Fruit fly (Drosophila melanogaster): ENCODE results near the gene CG42780.

The CG42780 gene

dm6 chrX:7285995-7286985 lies 45.7 kb downstream of the CG42780 start, which contains the start of gene CG2059 (continued):
- TF ChIP-seq CG1792 (GFP tag; optimal IDR thresholded peaks at IDR 0.05) (peak; percentile 15), CG34224 (GFP tag; IDR thresholded peaks at IDR 0.05; ENCODE audit: partially characterized antibody) (no peak), Taf1 (GFP tag; IDR thresholded peaks at IDR 0.05) (no peak), vnd (GFP tag; IDR thresholded peaks at IDR 0.05; ENCODE audit: partially characterized antibody) (no peak), toy (GFP tag; IDR thresholded peaks at IDR 0.05) (no peak), ash1 (GFP tag; optimal IDR thresholded peaks at IDR 0.05) (peak; percentile 23), CG9817 (tag; optimal IDR thresholded peaks at IDR 0.05) (peak; percentile 49), CG9932 (GFP tag; IDR thresholded peaks at IDR 0.05) (peak; percentile 74), CG13287 (GFP tag; IDR thresholded peaks at IDR 0.05; ENCODE audit: partially characterized antibody) (peak; percentile 52), NC2β (GFP tag; optimal IDR thresholded peaks at IDR 0.05) (peak; percentile 63), Fer3 (tag; optimal IDR thresholded peaks at IDR 0.05) (peak; percentile 18), CG10366 (GFP tag; IDR thresholded peaks at IDR 0.05) (peak; percentile 47), YL-1 (GFP tag; optimal IDR thresholded peaks at IDR 0.05) (peak; percentile 56), CG17359 (tag; optimal IDR thresholded peaks at IDR 0.05) (no peak), CG10654 (GFP tag; optimal IDR thresholded peaks at IDR 0.05) (peak; percentile 38), CG17802 (tag; optimal IDR thresholded peaks at IDR 0.05) (peak; percentile 60), salm (tag; optimal IDR thresholded peaks at IDR 0.05) (no peak), Doc2 (GFP tag; IDR thresholded peaks at IDR 0.05) (no peak), p53 (GFP tag; optimal IDR thresholded peaks at IDR 0.05) (peak; percentile 63), tna (GFP tag; IDR thresholded peaks at IDR 0.05; ENCODE audit: partially characterized antibody) (peak; percentile 11; the same call in 1 of the 2 replicates), CG3995 (GFP tag; optimal IDR thresholded peaks at IDR 0.05) (peak; percentile 16), CG18764 (GFP tag; optimal IDR thresholded peaks at IDR 0.05) (peak; percentile 12), Atf6 (GFP tag; IDR thresholded peaks at IDR 0.05) (0 out of 2 replicates have a peak, but pooled peaks have one; percentile 9), grn (GFP tag; optimal IDR thresholded peaks at IDR 0.05) (peak; percentile 1), onecut (GFP tag; IDR thresholded peaks at IDR 0.05) (0 out of 2 replicates have a peak, but pooled peaks have one; percentile 19), CG32532 (GFP tag; IDR thresholded peaks at IDR 0.05) (peak; percentile 52; the same call in 1 of the 2 replicates), Abd-B (GFP tag; optimal IDR thresholded peaks at IDR 0.05) (peak; percentile 27), abd-A (tag; optimal IDR thresholded peaks at IDR 0.05) (peak; percentile 54), CG14965 (GFP tag; optimal IDR thresholded peaks at IDR 0.05; ENCODE audit: borderline replicate concordance) (no peak), sim (GFP tag; IDR thresholded peaks at IDR 0.05) (no peak), Rx (GFP tag; IDR thresholded peaks at IDR 0.05) (peak; percentile 45; the same call in 1 of the 2 replicates), CG12071 (GFP tag; optimal IDR thresholded peaks at IDR 0.05) (no peak), CG11398 (GFP tag; optimal IDR thresholded peaks at IDR 0.05) (peak; percentile 61), CG7357 (GFP tag; IDR thresholded peaks at IDR 0.05) (no peak), CHES-1-like (GFP tag; optimal IDR thresholded peaks at IDR 0.05) (peak; percentile 51), psq (GFP tag; optimal IDR thresholded peaks at IDR 0.05) (no peak), CG11247 (GFP tag; IDR thresholded peaks at IDR 0.05) (no peak), CG9437 (GFP tag; optimal IDR thresholded peaks at IDR 0.05) (peak; percentile 31), B-H1 (GFP tag; IDR thresholded peaks at IDR 0.05) (no peak), CG12104 (GFP tag; optimal IDR thresholded peaks at IDR 0.05) (peak; percentile 59), ap (GFP tag; IDR thresholded peaks at IDR 0.05) (0 out of 2 replicates have a peak, but pooled peaks have one; percentile 18), crp (GFP tag; optimal IDR thresholded peaks at IDR 0.05) (peak in 1 of 2 experiments; percentile 17), knrl (GFP tag; IDR thresholded peaks at IDR 0.05; ENCODE audit: partially characterized antibody) (peak; percentile 52), dan (GFP tag; IDR thresholded peaks at IDR 0.05) (no peak), pita (GFP tag; optimal IDR thresholded peaks at IDR 0.05) (peak; percentile 83), CG13775 (GFP tag; optimal IDR thresholded peaks at IDR 0.05) (peak; percentile 48), CG42726 (GFP tag; IDR thresholded peaks at IDR 0.05; ENCODE audit: partially characterized antibody) (peak; percentile 57), Oaz (GFP tag; IDR thresholded peaks at IDR 0.05) (peak; percentile 37; the same call in 1 of the 2 replicates)
